Worm (Caenorhabditis elegans) whole organism, L1 larva: ENCODE data around the gene nhx-1.

Source experiments
- C04F5.9 ChIP-seq: sonication (generic microtip); optimal IDR thresholded peaks from 2 replicates; lab custom pipeline; 2016; ENCODE audit warnings: missing genetic modification characterization, missing compliant biosample characterization
- C16A3.4 ChIP-seq: fragments of 150-350 bp; optimal IDR thresholded peaks from 2 replicates; lab custom pipeline; 2014; ENCODE audit warnings: missing biosample characterization, missing genetic modification characterization
- C34B4.2 ChIP-seq: sonication (generic microtip); optimal IDR thresholded peaks from 2 replicates; lab custom pipeline; 2017; ENCODE audit warnings: mild to moderate bottlenecking, missing genetic modification characterization, missing compliant biosample characterization
- F16B12.6 ChIP-seq: fragments of 150-350 bp; optimal IDR thresholded peaks from 2 replicates; lab custom pipeline; 2014; ENCODE audit warnings: missing biosample characterization, missing genetic modification characterization
- aly-2 ChIP-seq: fragments of 150-350 bp; optimal IDR thresholded peaks from 2 replicates; lab custom pipeline; 2014; ENCODE audit warnings: missing biosample characterization, missing genetic modification characterization
- ceh-63 ChIP-seq: fragments of 200-800 bp; sonication (Bioruptor generic); optimal IDR thresholded peaks from 2 replicates; lab custom pipeline; 2018; ENCODE audit warnings: mild to moderate bottlenecking, missing genetic modification characterization, missing compliant biosample characterization
- ceh-8 ChIP-seq: fragments of 200-800 bp; sonication (Bioruptor generic); optimal IDR thresholded peaks from 2 replicates; lab custom pipeline; 2018; ENCODE audit warnings: mild to moderate bottlenecking, missing genetic modification characterization, moderate library complexity, missing compliant biosample characterization
- ceh-82 ChIP-seq, 3 experiments: fragments of 150-350 bp in 1 of 3; sonication (generic microtip) in 2 of 3; optimal IDR thresholded peaks; 2 replicates each; lab custom pipeline; 2014 to 2017; ENCODE audit warnings: missing biosample characterization in 3 of 3, missing genetic modification characterization in 3 of 3
- ceh-90 ChIP-seq: sonication (generic microtip); optimal IDR thresholded peaks from 2 replicates; lab custom pipeline; 2016; ENCODE audit warnings: missing genetic modification characterization, missing compliant biosample characterization
- dpl-1 ChIP-seq, 3 experiments: fragments of 150-350 bp in 2 of 3; sonication (generic microtip) in 1 of 3; optimal IDR thresholded peaks; 2 replicates each; lab custom pipeline; 2014 to 2017; ENCODE audit warnings: missing biosample characterization in 3 of 3, missing genetic modification characterization in 3 of 3, missing genetic modification reagents in 3 of 3
- efl-1 ChIP-seq, 4 experiments: fragments of 150-350 bp; optimal IDR thresholded peaks in 3 of 4; peaks in 1 of 4; 1 replicate in 1 of 4; 2 replicates in 3 of 4; lab custom pipeline; 2014; ENCODE audit warnings: missing biosample characterization in 2 of 4, missing genetic modification characterization in 2 of 4, missing genetic modification reagents in 2 of 4
- elt-3 ChIP-seq, 6 experiments: fragments of 150-350 bp in 1 of 6; sonication (generic microtip); optimal IDR thresholded peaks; 2 replicates each; lab custom pipeline; 2017 to 2018; ENCODE audit warnings: missing biosample characterization in 6 of 6, missing genetic modification characterization in 6 of 6, inconsistent platforms in 1 of 6
- ets-5 ChIP-seq: fragments of 200-800 bp; sonication (Bioruptor generic); IDR thresholded peaks from 2 replicates; pipeline ENCODE4 v1.3.6; 2022; ENCODE audit warnings: missing genetic modification characterization, missing compliant biosample characterization
- fkh-4 ChIP-seq: sonication (generic microtip); optimal IDR thresholded peaks from 2 replicates; lab custom pipeline; 2016; ENCODE audit warnings: missing compliant biosample characterization, missing genetic modification characterization, borderline replicate concordance
- fos-1 ChIP-seq: fragments of 150-350 bp; optimal IDR thresholded peaks from 2 replicates; lab custom pipeline; 2014; ENCODE audit warnings: missing biosample characterization, missing genetic modification characterization
- hlh-4 ChIP-seq: sonication (generic microtip); optimal IDR thresholded peaks from 2 replicates; lab custom pipeline; 2016; ENCODE audit warnings: mild to moderate bottlenecking, missing genetic modification characterization, missing compliant biosample characterization
- irx-1 ChIP-seq: sonication (generic microtip); optimal IDR thresholded peaks from 2 replicates; lab custom pipeline; 2016; ENCODE audit warnings: missing genetic modification characterization, missing compliant biosample characterization
- lin-15B ChIP-seq: fragments of 150-350 bp; sonication (generic microtip); optimal IDR thresholded peaks from 3 replicates; lab custom pipeline; 2014; ENCODE audit warnings: missing biosample characterization, missing genetic modification characterization
- lin-35 ChIP-seq, 2 experiments: fragments of 150-350 bp; optimal IDR thresholded peaks; 2 replicates each; lab custom pipeline; 2014; ENCODE audit warnings: missing biosample characterization in 2 of 2, missing genetic modification characterization in 2 of 2, missing genetic modification reagents in 2 of 2
- lir-3 ChIP-seq: sonication (generic microtip); optimal IDR thresholded peaks from 2 replicates; lab custom pipeline; 2016; ENCODE audit warnings: mild to moderate bottlenecking, missing genetic modification characterization, moderate library complexity, missing compliant biosample characterization; ENCODE audit not compliant: poor library complexity
- lsy-2 ChIP-seq, 2 experiments: fragments of 150-350 bp; optimal IDR thresholded peaks; 2 replicates each; lab custom pipeline; 2014; ENCODE audit warnings: missing biosample characterization in 2 of 2, missing genetic modification characterization in 2 of 2
- mdl-1 ChIP-seq, 2 experiments: fragments of 150-350 bp; optimal IDR thresholded peaks; 2 replicates each; lab custom pipeline; 2014 to 2017; ENCODE audit warnings: missing biosample characterization in 2 of 2, missing genetic modification characterization in 2 of 2, inconsistent platforms in 1 of 2
- mep-1 ChIP-seq: fragments of 150-350 bp; optimal IDR thresholded peaks from 2 replicates; lab custom pipeline; 2014; ENCODE audit warnings: missing biosample characterization, missing genetic modification characterization
- nhr-11 ChIP-seq: fragments of 150-350 bp; optimal IDR thresholded peaks from 2 replicates; lab custom pipeline; 2014; ENCODE audit warnings: missing biosample characterization, missing genetic modification characterization
- nhr-12 ChIP-seq: sonication (generic microtip); optimal IDR thresholded peaks from 2 replicates; lab custom pipeline; 2017; ENCODE audit warnings: missing biosample characterization, missing genetic modification characterization
- nhr-19 ChIP-seq: fragments of 200-800 bp; sonication (Bioruptor generic); conservative IDR thresholded peaks from 2 replicates; pipeline ENCODE4 v1.3.6; 2022; ENCODE audit warnings: missing genetic modification characterization, missing compliant biosample characterization
- nhr-20 ChIP-seq: sonication (generic microtip); optimal IDR thresholded peaks from 2 replicates; lab custom pipeline; 2016; ENCODE audit warnings: mild to moderate bottlenecking, missing genetic modification characterization, missing compliant biosample characterization
- nhr-28 ChIP-seq: fragments of 150-350 bp; optimal IDR thresholded peaks from 2 replicates; lab custom pipeline; 2014; ENCODE audit warnings: missing biosample characterization, missing genetic modification characterization
- nhr-71 ChIP-seq: sonication (generic microtip); optimal IDR thresholded peaks from 2 replicates; lab custom pipeline; 2016; ENCODE audit warnings: mild to moderate bottlenecking, missing genetic modification characterization, moderate library complexity, missing compliant biosample characterization
- nhr-77 ChIP-seq: fragments of 150-350 bp; optimal IDR thresholded peaks from 2 replicates; lab custom pipeline; 2014; ENCODE audit warnings: missing biosample characterization, missing genetic modification characterization
- nhr-84 ChIP-seq: sonication (generic microtip); optimal IDR thresholded peaks from 2 replicates; lab custom pipeline; 2017; ENCODE audit warnings: missing biosample characterization, missing genetic modification characterization
- nhr-85 ChIP-seq: sonication (generic microtip); peaks from one replicate; lab custom pipeline; 2016; ENCODE audit warnings: missing genetic modification characterization, inconsistent platforms, missing compliant biosample characterization
- pqm-1 ChIP-seq: sonication (generic microtip); optimal IDR thresholded peaks from 3 replicates; lab custom pipeline; 2017; ENCODE audit warnings: missing biosample characterization, missing genetic modification characterization
- skn-1 ChIP-seq: fragments of 150-350 bp; optimal IDR thresholded peaks from 2 replicates; lab custom pipeline; 2014; ENCODE audit warnings: missing biosample characterization, missing genetic modification characterization
- snpc-4 ChIP-seq: fragments of 150-350 bp; optimal IDR thresholded peaks from 2 replicates; lab custom pipeline; 2014; ENCODE audit warnings: missing biosample characterization, missing genetic modification characterization
- sptf-1 ChIP-seq: fragments of 150-350 bp; optimal IDR thresholded peaks from 2 replicates; lab custom pipeline; 2014; ENCODE audit warnings: missing biosample characterization, missing genetic modification characterization
- unc-98 ChIP-seq: fragments of 200-800 bp; sonication (Bioruptor generic); IDR thresholded peaks from 2 replicates; pipeline ENCODE4 v1.3.6; 2022; ENCODE audit warnings: missing genetic modification characterization, missing compliant biosample characterization
- vab-15 ChIP-seq: sonication (generic microtip); optimal IDR thresholded peaks from 2 replicates; lab custom pipeline; 2017; ENCODE audit warnings: missing genotype, mild to moderate bottlenecking, missing genetic modification characterization, missing compliant biosample characterization
- xbp-1 ChIP-seq: sonication (generic microtip); optimal IDR thresholded peaks from 2 replicates; lab custom pipeline; 2016; ENCODE audit warnings: missing genetic modification characterization, missing compliant biosample characterization
- ztf-4 ChIP-seq: fragments of 150-350 bp; optimal IDR thresholded peaks from 2 replicates; lab custom pipeline; 2014; ENCODE audit warnings: missing biosample characterization, missing genetic modification characterization

The nhx-1 gene

DNA sequence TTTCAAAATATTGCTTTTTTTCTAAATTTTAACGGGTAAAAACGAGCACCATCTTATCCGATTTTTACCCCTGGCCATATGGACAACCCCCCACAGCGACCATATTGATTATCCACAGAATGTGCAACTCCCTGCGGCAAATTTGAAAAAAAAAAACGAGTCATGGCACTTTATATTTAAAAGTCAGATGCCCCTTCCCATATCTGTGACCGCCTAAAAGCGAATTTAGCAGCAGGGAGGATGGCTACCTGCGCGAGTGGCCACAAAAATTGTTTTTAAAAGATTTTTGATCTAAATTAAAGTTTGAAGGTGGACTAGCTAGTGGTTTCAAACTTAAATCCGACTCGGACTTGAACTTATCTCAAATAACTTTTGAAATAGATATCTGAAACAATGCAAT is 39.5 kb downstream of the nhx-1 start (continued):
- TF ChIP-seq nhr-12 (tag; lab: Kevin White, UChicago) (peak; percentile 77), C34B4.2 (tag; lab: Kevin White, UChicago) (no peak), nhr-71 (tag; lab: Kevin White, UChicago) (peak; percentile 97), ets-5 (GFP tag; lab: Robert Waterston, UW) (0 out of 2 replicates have a peak, but pooled peaks have one; percentile 81), C16A3.4 (tag; lab: Kevin White, UChicago) (peak; percentile 98), F16B12.6 (peak; percentile 20), ztf-4 (tag; lab: Kevin White, UChicago) (peak; percentile 97), mep-1 (peak; percentile 98), snpc-4 (tag; lab: Kevin White, UChicago) (peak; percentile 94), hlh-4 (tag; lab: Kevin White, UChicago) (peak; percentile 70), aly-2 (tag; lab: Kevin White, UChicago) (peak; percentile 95), ceh-8 (GFP tag; lab: Kevin White, UChicago) (peak; percentile 98), vab-15 (tag; lab: Kevin White, UChicago) (no peak), C04F5.9 (tag; lab: Kevin White, UChicago) (peak; percentile 87), efl-1 (optimal IDR thresholded peaks at IDR 0.05; lab: Kevin White, UChicago) (peak; percentile 80 to 87), efl-1 (GFP tag; optimal IDR thresholded peaks at IDR 0.05 in 1 of 2; lab: Kevin White, UChicago) (peak; percentile 49 to 97), nhr-28 (tag; lab: Kevin White, UChicago) (peak; percentile 63), irx-1 (tag; lab: Kevin White, UChicago) (peak; percentile 98), dpl-1 (GFP tag; optimal IDR thresholded peaks at IDR 0.05; lab: Kevin White, UChicago) (peak; percentile 45 to 70 (median 56)), ceh-63 (peak; percentile 94), nhr-20 (tag; lab: Kevin White, UChicago) (peak; percentile 96), mdl-1 (tag; optimal IDR thresholded peaks at IDR 0.05; lab: Kevin White, UChicago) (peak; percentile 61 to 89), ceh-90 (tag; lab: Kevin White, UChicago) (no peak), lsy-2 (tag; optimal IDR thresholded peaks at IDR 0.05; lab: Kevin White, UChicago) (peak; percentile 92 to 94), sptf-1 (no peak), nhr-84 (tag; lab: Kevin White, UChicago) (peak; percentile 44), lin-15B (peak; percentile 51), nhr-11 (tag; lab: Kevin White, UChicago) (peak; percentile 97), fkh-4 (tag; lab: Kevin White, UChicago) (peak; percentile 82), nhr-77 (peak; percentile 98), unc-98 (GFP tag; lab: Robert Waterston, UW) (peak; percentile 89), skn-1 (tag; lab: Kevin White, UChicago) (peak; percentile 97), elt-3 (tag; optimal IDR thresholded peaks at IDR 0.05; lab: Kevin White, UChicago) (peak in 5 of 6 experiments; percentile 47 to 99 (median 96))

DNA sequence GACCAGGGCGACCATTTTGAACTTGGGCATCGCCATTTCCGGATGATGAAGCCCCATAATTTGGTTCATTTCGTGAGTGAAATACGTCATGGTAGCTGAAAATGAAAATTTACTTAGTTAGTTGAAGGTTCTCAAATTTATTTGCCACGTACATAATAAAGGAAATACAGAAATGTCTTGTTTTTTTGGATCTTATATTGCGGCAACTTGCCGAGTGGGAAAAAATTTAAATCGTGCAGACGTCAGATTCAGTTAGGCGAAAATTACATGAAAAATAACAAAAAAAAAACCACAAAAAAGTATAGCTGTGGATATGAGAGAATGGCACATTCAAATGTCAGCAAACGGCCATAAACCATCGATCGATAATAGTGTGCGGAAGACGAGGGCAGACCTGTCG is 41.9 kb downstream of the nhx-1 start, which contains the start of gene T27A8.2:
T27A8.2 (minus strand) TSS at position 101 of the 400 bp plus-strand sequence.
- TF ChIP-seq nhr-85 (tag; lab: Kevin White, UChicago) = no peak
- no peak for TF ChIP-seq lir-3
- no peak for TF ChIP-seq xbp-1 (tag; lab: Kevin White, UChicago)
- TF ChIP-seq lin-35 (GFP tag; optimal IDR thresholded peaks at IDR 0.05; lab: Kevin White, UChicago) = no peak
- no peak for TF ChIP-seq ceh-82 (tag; optimal IDR thresholded peaks at IDR 0.05; lab: Kevin White, UChicago)
- no peak for TF ChIP-seq ceh-90 (tag; lab: Kevin White, UChicago)
- TF ChIP-seq nhr-19 (GFP tag; lab: Robert Waterston, UW) = no peak
- TF ChIP-seq pqm-1 (tag; lab: Kevin White, UChicago) = no peak
- no peak for TF ChIP-seq snpc-4 (tag; lab: Kevin White, UChicago)
- TF ChIP-seq nhr-84 (tag; lab: Kevin White, UChicago) = no peak
- TF ChIP-seq fos-1 (tag; lab: Kevin White, UChicago) = no peak
